Worm (Caenorhabditis elegans): Measurements from ENCODE around the gene T04F8.7.

Gene T04F8.7

ce11 chrX:11725646-11726045 is 44.9 kb upstream of the T04F8.7 start:
- TF ChIP-seq rnt-1 (tag; optimal IDR thresholded peaks at IDR 0.05) (peak; percentile 6), fkh-8 (tag; optimal IDR thresholded peaks at IDR 0.05) (peak; percentile 51), blmp-1 (tag; optimal IDR thresholded peaks at IDR 0.05) (peak; percentile 13), mep-1 (tag; optimal IDR thresholded peaks at IDR 0.05) (peak; percentile 2), lin-14 (GFP tag; optimal IDR thresholded peaks at IDR 0.05) (peak; percentile 54), nhr-20 (tag; optimal IDR thresholded peaks at IDR 0.05) (no peak), ceh-8 (GFP tag; optimal IDR thresholded peaks at IDR 0.05) (no peak)

ce11 chrX:11723781-11724201 is 43.0 kb upstream of the T04F8.7 start, which contains the start of gene D1053.4:
D1053.4 (minus strand) TSS chrX:11723800.
- TF ChIP-seq blmp-1 (tag; optimal IDR thresholded peaks at IDR 0.05), result peak; percentile 63
- no peak for TF ChIP-seq isw-1 (GFP tag; IDR thresholded peaks at IDR 0.05)
- TF ChIP-seq ces-1 (GFP tag; optimal IDR thresholded peaks at IDR 0.05), result peak; percentile 22
- no peak for TF ChIP-seq unc-130 (tag; optimal IDR thresholded peaks at IDR 0.05)
- TF ChIP-seq lin-35 (GFP tag; optimal IDR thresholded peaks at IDR 0.05), result peak in 1 of 2 experiments; percentile 27
- TF ChIP-seq elt-2 (tag; optimal IDR thresholded peaks at IDR 0.05), result peak; percentile 79
- peak in 1 of 2 experiments; percentile 1 for TF ChIP-seq lsy-2 (tag; optimal IDR thresholded peaks at IDR 0.05)
- peak in 1 of 6 experiments; percentile 2 for TF ChIP-seq elt-3 (tag; optimal IDR thresholded peaks at IDR 0.05)
- no peak for TF ChIP-seq ceh-90 (tag; optimal IDR thresholded peaks at IDR 0.05)
- peak; percentile 68 for TF ChIP-seq lin-14 (GFP tag; optimal IDR thresholded peaks at IDR 0.05)
- TF ChIP-seq mep-1 (tag; optimal IDR thresholded peaks at IDR 0.05), result peak; percentile 6
- peak; percentile 46 for TF ChIP-seq nhr-71 (tag; optimal IDR thresholded peaks at IDR 0.05)
- peak; percentile 10 for TF ChIP-seq jun-1 (tag; optimal IDR thresholded peaks at IDR 0.05)

ce11 chrX:11720058-11720457 is 39.3 kb upstream of the T04F8.7 start:
- TF ChIP-seq pag-3 (tag; optimal IDR thresholded peaks at IDR 0.05; ENCODE audit: borderline replicate concordance, insufficient read depth) (no peak), pax-3 (tag; optimal IDR thresholded peaks at IDR 0.05) (no peak), ceh-63 (GFP tag; optimal IDR thresholded peaks at IDR 0.05) (no peak), grh-1 (GFP tag; IDR thresholded peaks at IDR 0.05) (peak; percentile 5; the same call in 1 of the 2 replicates), pqm-1 (tag; optimal IDR thresholded peaks at IDR 0.05) (no peak), elt-3 (tag; optimal IDR thresholded peaks at IDR 0.05) (peak in 2 of 6 experiments; percentile 2 to 4), nhr-20 (tag; optimal IDR thresholded peaks at IDR 0.05) (peak; percentile 36), blmp-1 (tag; optimal IDR thresholded peaks at IDR 0.05) (peak; percentile 79), snu-23 (GFP tag; optimal IDR thresholded peaks at IDR 0.05) (peak; percentile 25), lin-14 (GFP tag; optimal IDR thresholded peaks at IDR 0.05) (peak; percentile 63), nhr-71 (tag; optimal IDR thresholded peaks at IDR 0.05) (peak; percentile 0), vab-15 (tag; optimal IDR thresholded peaks at IDR 0.05) (no peak), nhr-90 (tag; optimal IDR thresholded peaks at IDR 0.05; ENCODE audit: poor library complexity) (peak; percentile 51), nhr-85 (tag) (peak; percentile 88)

- TF ChIP-seq aha-1 (tag; optimal IDR thresholded peaks at IDR 0.05) (no peak), fkh-8 (tag; optimal IDR thresholded peaks at IDR 0.05) (no peak), lin-14 (GFP tag; optimal IDR thresholded peaks at IDR 0.05) (peak; percentile 20)
These were observed 38.0 kb upstream of the T04F8.7 start for ce11 chrX:11718751-11719150.

- no peak for TF ChIP-seq grh-1 (GFP tag; IDR thresholded peaks at IDR 0.05)
- TF ChIP-seq nhr-85 (tag), result peak; percentile 61
- peak; percentile 56 for TF ChIP-seq lin-14 (GFP tag; optimal IDR thresholded peaks at IDR 0.05)
- TF ChIP-seq nhr-237 (tag; optimal IDR thresholded peaks at IDR 0.05), result no peak
- TF ChIP-seq elt-2 (tag; optimal IDR thresholded peaks at IDR 0.05), result no peak
- peak; percentile 13 for TF ChIP-seq nhr-20 (tag; optimal IDR thresholded peaks at IDR 0.05)
- no peak for TF ChIP-seq nhr-84 (tag; optimal IDR thresholded peaks at IDR 0.05)
- peak; percentile 53 for TF ChIP-seq blmp-1 (tag; optimal IDR thresholded peaks at IDR 0.05)
- TF ChIP-seq snu-23 (GFP tag; optimal IDR thresholded peaks at IDR 0.05), result peak; percentile 10
- TF ChIP-seq tbx-2 (tag; optimal IDR thresholded peaks at IDR 0.05), result no peak
- TF ChIP-seq sup-37 (GFP tag; optimal IDR thresholded peaks at IDR 0.05), result no peak
- no peak for TF ChIP-seq efl-1 (optimal IDR thresholded peaks at IDR 0.05)
- TF ChIP-seq efl-1 (GFP tag; optimal IDR thresholded peaks at IDR 0.05 in 1 of 2), result no peak
- TF ChIP-seq xbp-1 (tag; optimal IDR thresholded peaks at IDR 0.05), result no peak
These were observed 35.7 kb upstream of the T04F8.7 start, which contains the start of gene C44C10.9 for ce11 chrX:11716463-11716960. C44C10.9 (minus strand) TSS chrX:11716513.
